In the genomic region with DNA sequence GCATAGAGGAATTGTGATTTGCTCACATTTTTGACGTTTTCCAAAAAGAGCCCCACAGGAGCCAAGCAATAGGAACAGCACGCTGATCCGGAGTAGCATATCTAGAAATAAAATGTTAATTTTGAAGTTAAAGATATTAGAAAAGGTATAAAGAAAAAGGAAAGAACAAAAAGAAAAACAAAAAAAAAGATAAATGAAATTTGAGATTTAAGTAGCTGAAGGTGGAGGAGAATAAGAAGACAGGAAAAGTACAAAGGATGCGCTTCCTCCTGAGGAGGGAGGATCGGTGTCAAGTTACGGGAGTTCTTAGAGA, we compare ENCODE assay signal across 2 worm cellular contexts.
TF ChIP-seq lines count a peak whose summit lies in the region.

A gene (minus strand): TSS at position 101 of the 313 bp plus-strand sequence.

TF ChIP-seq in whole organism, L2 larva, 48 proteins besides CTCF, POLR2A, EP300 and RAD21:
- TF ChIP-seq ZK546.5 (tag; optimal IDR thresholded peaks at IDR 0.05; lab: Kevin White, UChicago) (no peak), F13H6.1 (tag; optimal IDR thresholded peaks at IDR 0.05; lab: Kevin White, UChicago) (peak; percentile 29), blmp-1 (tag; optimal IDR thresholded peaks at IDR 0.05; lab: Kevin White, UChicago; ENCODE audit: insufficient read depth) (no peak)

TF ChIP-seq in whole organism, late embryonic, 69 proteins besides CTCF, POLR2A, EP300 and RAD21:
- no peak for TF ChIP-seq unc-86 (tag; optimal IDR thresholded peaks at IDR 0.05; lab: Kevin White, UChicago)
- no peak for TF ChIP-seq pha-4 (tag; optimal IDR thresholded peaks at IDR 0.05; lab: Kevin White, UChicago)
- TF ChIP-seq sox-2 (GFP tag; IDR thresholded peaks at IDR 0.05; lab: Robert Waterston, UW), result no peak
- no peak for TF ChIP-seq fax-1 (tag; optimal IDR thresholded peaks at IDR 0.05; lab: Kevin White, UChicago)
- TF ChIP-seq lin-11 (tag; optimal IDR thresholded peaks at IDR 0.05; lab: Kevin White, UChicago), result no peak
- no peak for TF ChIP-seq mec-3 (tag; optimal IDR thresholded peaks at IDR 0.05; lab: Kevin White, UChicago; ENCODE audit: borderline replicate concordance)
- TF ChIP-seq ceh-34 (tag; optimal IDR thresholded peaks at IDR 0.05; lab: Kevin White, UChicago), result peak; percentile 71
